Fruit fly (Drosophila melanogaster) whole organism, embryonic: ENCODE results near the gene CG31637.

Experiments
- Antp ChIP-seq: fragments of 200-800 bp; sonication (Bioruptor generic); optimal IDR thresholded peaks from 3 replicates; lab custom pipeline; 2016; ENCODE audit warnings: missing biosample characterization, missing genetic modification characterization
- CG10147 ChIP-seq: fragments of 200-800 bp; sonication (Bioruptor generic); optimal IDR thresholded peaks from 2 replicates; lab custom pipeline; 2019; ENCODE audit warnings: missing biosample characterization, mild to moderate bottlenecking, missing genetic modification characterization, moderate library complexity
- CG10431 ChIP-seq: fragments of 200-800 bp; sonication (Bioruptor generic); optimal IDR thresholded peaks from 3 replicates; lab custom pipeline; 2018; ENCODE audit warnings: missing biosample characterization, mild to moderate bottlenecking, missing genetic modification characterization
- CG1233 ChIP-seq: fragments of 200-800 bp; sonication (Bioruptor generic); optimal IDR thresholded peaks from 4 replicates; lab custom pipeline; 2018; ENCODE audit warnings: missing biosample characterization, mild to moderate bottlenecking, missing genetic modification characterization
- CG13624 ChIP-seq: fragments of 200-800 bp; sonication (Bioruptor generic); optimal IDR thresholded peaks from 2 replicates; lab custom pipeline; 2016; ENCODE audit warnings: missing biosample characterization, missing genetic modification characterization
- CG17328 ChIP-seq: fragments of 200-800 bp; sonication (Bioruptor generic); IDR thresholded peaks from 2 replicates; pipeline ENCODE4 v1.3.6; 2022; ENCODE audit warnings: missing biosample characterization, missing genetic modification characterization
- CG18011 ChIP-seq: fragments of 200-800 bp; sonication (Bioruptor generic); optimal IDR thresholded peaks from 2 replicates; lab custom pipeline; 2017; ENCODE audit warnings: missing biosample characterization, missing genetic modification characterization, mild to moderate bottlenecking, moderate library complexity, missing genotype
- CG1832 ChIP-seq: fragments of 200-800 bp; sonication (Bioruptor generic); optimal IDR thresholded peaks from 2 replicates; lab custom pipeline; 2017; ENCODE audit warnings: missing biosample characterization, mild to moderate bottlenecking, missing genetic modification characterization, inconsistent platforms
- CG18764 ChIP-seq: fragments of 200-800 bp; sonication (Bioruptor generic); optimal IDR thresholded peaks from 3 replicates; lab custom pipeline; 2016; ENCODE audit warnings: missing biosample characterization, missing genetic modification characterization
- CG3065 ChIP-seq: fragments of 200-800 bp; sonication (Bioruptor generic); optimal IDR thresholded peaks from 2 replicates; lab custom pipeline; 2016; ENCODE audit warnings: missing biosample characterization, missing genetic modification characterization
- CG32532 ChIP-seq: fragments of 200-800 bp; sonication (Bioruptor generic); IDR thresholded peaks from 2 replicates; pipeline ENCODE4 v1.3.6; 2022; ENCODE audit warnings: missing biosample characterization, missing genetic modification characterization
- CG32772 ChIP-seq: fragments of 200-800 bp; sonication (Bioruptor generic); IDR thresholded peaks from 2 replicates; pipeline ENCODE4 v1.3.6; 2022; ENCODE audit warnings: missing biosample characterization, missing genetic modification characterization
- CG3281 ChIP-seq: fragments of 200-800 bp; sonication (Bioruptor generic); optimal IDR thresholded peaks from 3 replicates; lab custom pipeline; 2017; ENCODE audit warnings: missing biosample characterization, mild to moderate bottlenecking, missing genetic modification characterization
- CG34422 ChIP-seq: fragments of 200-800 bp; sonication (Bioruptor generic); IDR thresholded peaks from 3 replicates; pipeline ENCODE4 v1.3.6; 2022; ENCODE audit warnings: missing biosample characterization, missing genetic modification characterization
- CG3726 ChIP-seq: fragments of 200-800 bp; sonication (Bioruptor generic); IDR thresholded peaks from 3 replicates; pipeline ENCODE4, ENCODE4 v1.3.6; 2022; ENCODE audit warnings: missing biosample characterization, missing genetic modification characterization
- CG4707 ChIP-seq: fragments of 200-800 bp; sonication (Bioruptor generic); optimal IDR thresholded peaks from 2 replicates; lab custom pipeline; 2018; ENCODE audit warnings: missing biosample characterization, mild to moderate bottlenecking, missing genetic modification characterization, moderate library complexity
- CG4820 ChIP-seq: fragments of 200-800 bp; sonication (Bioruptor generic); optimal IDR thresholded peaks from 3 replicates; lab custom pipeline; 2016; ENCODE audit warnings: missing biosample characterization, missing genetic modification characterization
- CG4854 ChIP-seq: fragments of 200-800 bp; sonication (Bioruptor generic); optimal IDR thresholded peaks from 2 replicates; lab custom pipeline; 2016; ENCODE audit warnings: missing biosample characterization, missing genetic modification characterization, inconsistent platforms
- CG6683 ChIP-seq: fragments of 200-800 bp; sonication (Bioruptor generic); optimal IDR thresholded peaks from 2 replicates; lab custom pipeline; 2017; ENCODE audit warnings: missing biosample characterization, mild to moderate bottlenecking, missing genetic modification characterization, missing genetic modification reagents
- CG7928 ChIP-seq: fragments of 200-800 bp; sonication (Bioruptor generic); optimal IDR thresholded peaks from 2 replicates; lab custom pipeline; 2017; ENCODE audit warnings: missing biosample characterization, mild to moderate bottlenecking, missing genetic modification characterization
- CG8089 ChIP-seq: fragments of 200-800 bp; sonication (Bioruptor generic); optimal IDR thresholded peaks from 3 replicates; lab custom pipeline; 2016; ENCODE audit warnings: missing biosample characterization, missing genetic modification characterization
- CG9727 ChIP-seq: fragments of 200-800 bp; sonication (Bioruptor generic); optimal IDR thresholded peaks from 3 replicates; lab custom pipeline; 2017; ENCODE audit warnings: missing biosample characterization, mild to moderate bottlenecking, missing genetic modification characterization
- CoRest ChIP-seq: fragments of 200-800 bp; sonication (Bioruptor generic); optimal IDR thresholded peaks from 3 replicates; lab custom pipeline; 2018; ENCODE audit warnings: missing biosample characterization, mild to moderate bottlenecking, missing genetic modification characterization, moderate library complexity
- D ChIP-seq, 2 experiments: fragments of 200-800 bp in 1 of 2; fragments of >200 bp in 1 of 2; sonication (Bioruptor generic) in 1 of 2; optimal IDR thresholded peaks; 2 replicates in 1 of 2; 3 replicates in 1 of 2; lab custom pipeline; 2017; ENCODE audit warnings: mild to moderate bottlenecking in 1 of 2, missing biosample characterization in 1 of 2, missing genetic modification characterization in 1 of 2, missing genetic modification reagents in 1 of 2
- Dip2 ChIP-seq: fragments of 200-800 bp; sonication (Bioruptor generic); IDR thresholded peaks from 2 replicates; pipeline ENCODE4 v1.3.6; 2022; ENCODE audit warnings: missing biosample characterization, missing genetic modification characterization
- HmgZ ChIP-seq: fragments of 200-800 bp; sonication (Bioruptor generic); optimal IDR thresholded peaks from 2 replicates; lab custom pipeline; 2018; ENCODE audit warnings: missing biosample characterization, mild to moderate bottlenecking, missing genetic modification characterization
- Hr78 ChIP-seq, 2 experiments: fragments of 200-800 bp in 1 of 2; fragments of >200 bp in 1 of 2; sonication (Bioruptor generic) in 1 of 2; optimal IDR thresholded peaks; 2 replicates each; lab custom pipeline; 2017 to 2019; ENCODE audit warnings: missing biosample characterization in 2 of 2, missing genetic modification characterization in 2 of 2, mild to moderate bottlenecking in 1 of 2, moderate library complexity in 1 of 2
- MESR4 ChIP-seq: fragments of 200-800 bp; sonication (Bioruptor generic); optimal IDR thresholded peaks from 2 replicates; lab custom pipeline; 2018; ENCODE audit warnings: missing biosample characterization, mild to moderate bottlenecking, missing genetic modification characterization, moderate library complexity
- MTF-1 ChIP-seq: fragments of 200-800 bp; sonication (Bioruptor generic); optimal IDR thresholded peaks from 2 replicates; lab custom pipeline; 2018; ENCODE audit warnings: missing biosample characterization, mild to moderate bottlenecking, missing genetic modification characterization, borderline replicate concordance
- Vsx1 ChIP-seq: fragments of 200-800 bp; sonication (Bioruptor generic); optimal IDR thresholded peaks from 2 replicates; lab custom pipeline; 2017; ENCODE audit warnings: missing biosample characterization, mild to moderate bottlenecking, missing genetic modification characterization, missing genetic modification reagents
- ab ChIP-seq: fragments of 200-800 bp; sonication (Bioruptor generic); optimal IDR thresholded peaks from 2 replicates; lab custom pipeline; 2016; ENCODE audit warnings: missing biosample characterization, missing genetic modification characterization
- abd-A ChIP-seq: fragments of 200-800 bp; sonication (Bioruptor generic); optimal IDR thresholded peaks from 3 replicates; lab custom pipeline; 2019; ENCODE audit warnings: missing biosample characterization, mild to moderate bottlenecking, missing genetic modification characterization, moderate library complexity
- chm ChIP-seq: fragments of 200-800 bp; sonication (Bioruptor generic); IDR thresholded peaks from 2 replicates; pipeline ENCODE4 v1.3.6; 2022; ENCODE audit warnings: missing biosample characterization, missing genetic modification characterization
- dimm ChIP-seq: fragments of 200-800 bp; sonication (Bioruptor generic); IDR thresholded peaks from 2 replicates; pipeline ENCODE4 v1.3.6; 2022; ENCODE audit warnings: missing biosample characterization, missing genetic modification characterization
- dmrt11E ChIP-seq: fragments of 200-800 bp; sonication (Bioruptor generic); optimal IDR thresholded peaks from 3 replicates; lab custom pipeline; 2018; ENCODE audit warnings: missing biosample characterization, mild to moderate bottlenecking, missing genetic modification characterization, moderate library complexity
- dmrt99B ChIP-seq: fragments of 200-800 bp; sonication (Bioruptor generic); optimal IDR thresholded peaks from 2 replicates; lab custom pipeline; 2018; ENCODE audit warnings: missing biosample characterization, mild to moderate bottlenecking, missing genetic modification characterization, moderate library complexity
- ewg ChIP-seq: fragments of 200-800 bp; sonication (Bioruptor generic); optimal IDR thresholded peaks from 3 replicates; lab custom pipeline; 2017; ENCODE audit warnings: mild to moderate bottlenecking, missing biosample characterization, missing genetic modification reagents, missing genetic modification characterization
- fd3F ChIP-seq: fragments of 200-800 bp; sonication (Bioruptor generic); optimal IDR thresholded peaks from 2 replicates; lab custom pipeline; 2018; ENCODE audit warnings: missing biosample characterization, mild to moderate bottlenecking, missing genetic modification characterization, moderate library complexity
- h ChIP-seq: fragments of >200 bp; optimal IDR thresholded peaks from 2 replicates; lab custom pipeline; 2017
- hth ChIP-seq: fragments of >200 bp; optimal IDR thresholded peaks from 2 replicates; lab custom pipeline; 2017; ENCODE audit warnings: inconsistent platforms
- oc ChIP-seq: fragments of 200-800 bp; sonication (Bioruptor generic); optimal IDR thresholded peaks from 2 replicates; lab custom pipeline; 2018; ENCODE audit warnings: missing biosample characterization, mild to moderate bottlenecking, missing genetic modification characterization, moderate library complexity
- odd ChIP-seq: fragments of 200-800 bp; sonication (Bioruptor generic); optimal IDR thresholded peaks from 2 replicates; lab custom pipeline; 2017; ENCODE audit warnings: missing biosample characterization, mild to moderate bottlenecking, missing genetic modification characterization
- org-1 ChIP-seq: fragments of 200-800 bp; sonication (Bioruptor generic); optimal IDR thresholded peaks from 2 replicates; lab custom pipeline; 2017; ENCODE audit warnings: missing biosample characterization, missing genetic modification characterization
- pho ChIP-seq: fragments of 200-800 bp; sonication (Bioruptor generic); optimal IDR thresholded peaks from 2 replicates; lab custom pipeline; 2016; ENCODE audit warnings: missing biosample characterization, missing genetic modification characterization
- sc ChIP-seq, 3 experiments: fragments of >200 bp in 2 of 3; fragments of 200-800 bp in 1 of 3; sonication (Bioruptor generic) in 1 of 3; optimal IDR thresholded peaks; 2 replicates in 2 of 3; 3 replicates in 1 of 3; lab custom pipeline; 2017; ENCODE audit warnings: mild to moderate bottlenecking in 1 of 3, missing biosample characterization in 1 of 3, missing genetic modification characterization in 1 of 3, missing genetic modification reagents in 1 of 3
- scrt ChIP-seq: fragments of 200-800 bp; sonication (Bioruptor generic); optimal IDR thresholded peaks from 2 replicates; lab custom pipeline; 2018; ENCODE audit warnings: missing biosample characterization, mild to moderate bottlenecking, missing genetic modification characterization, moderate library complexity
- toy ChIP-seq: fragments of 200-800 bp; sonication (Bioruptor generic); IDR thresholded peaks from 2 replicates; pipeline ENCODE4 v1.3.6; 2022; ENCODE audit warnings: missing biosample characterization, missing genetic modification characterization
- trh ChIP-seq: fragments of 200-800 bp; sonication (Bioruptor generic); optimal IDR thresholded peaks from 2 replicates; lab custom pipeline; 2016; ENCODE audit warnings: missing biosample characterization, missing genetic modification characterization
- tup ChIP-seq: fragments of 200-800 bp; sonication (Bioruptor generic); optimal IDR thresholded peaks from 2 replicates; lab custom pipeline; 2016; ENCODE audit warnings: missing biosample characterization, mild to moderate bottlenecking, missing genetic modification characterization, moderate library complexity
- usp ChIP-seq: fragments of >200 bp; optimal IDR thresholded peaks from 2 replicates; lab custom pipeline; 2017; ENCODE audit warnings: missing biosample characterization, missing genetic modification characterization
- yki ChIP-seq: fragments of >200 bp; optimal IDR thresholded peaks from 3 replicates; lab custom pipeline; 2018

Gene CG31637

DNA sequence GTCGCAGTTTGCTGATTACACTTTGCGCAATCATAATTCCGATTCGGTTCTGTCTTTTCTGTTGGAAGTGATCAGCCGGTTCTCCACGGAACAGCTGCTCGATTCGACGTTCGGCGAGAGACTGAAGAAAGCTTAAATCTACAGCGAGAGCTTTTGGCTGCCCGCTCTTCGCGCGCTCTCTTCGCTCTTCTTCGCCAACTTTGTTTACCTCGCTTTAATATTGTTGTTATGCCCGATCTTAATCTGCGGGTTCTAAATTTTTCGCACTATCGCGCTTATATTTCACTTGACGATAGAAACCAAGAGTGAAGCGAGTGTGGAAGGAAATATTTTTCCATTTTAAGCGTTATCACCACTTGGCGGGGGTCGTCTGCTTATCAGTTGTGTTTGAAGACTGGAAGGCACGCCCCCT lies 4.0 kb upstream of the CG31637 start, which contains the start of gene CG9547 (continued):
- TF ChIP-seq CG32532 (no peak), fd3F (GFP tag; lab: Kevin White, UChicago) (no peak), ewg (GFP tag; lab: Kevin White, UChicago) (no peak), CG32772 (GFP tag; lab: Robert Waterston, UW) (no peak), CG4707 (no peak), Dip2 (GFP tag; lab: Robert Waterston, UW) (no peak), CG3281 (GFP tag; lab: Kevin White, UChicago) (peak; percentile 27), ab (GFP tag; lab: Kevin White, UChicago) (no peak), CoRest (tag; lab: Kevin White, UChicago) (no peak), CG17328 (GFP tag; lab: Robert Waterston, UW) (no peak), CG1233 (GFP tag; lab: Kevin White, UChicago) (no peak), CG8089 (no peak), h (lab: Kevin White, UChicago) (no peak), CG18011 (GFP tag; lab: Kevin White, UChicago) (no peak), CG6683 (GFP tag; lab: Kevin White, UChicago) (no peak), yki (lab: Kevin White, UChicago) (no peak), MTF-1 (GFP tag; lab: Kevin White, UChicago) (peak; percentile 5), CG4854 (GFP tag; lab: Kevin White, UChicago) (no peak), sc (optimal IDR thresholded peaks at IDR 0.05; lab: Kevin White, UChicago) (no peak), sc (GFP tag; optimal IDR thresholded peaks at IDR 0.05; lab: Kevin White, UChicago) (no peak), dimm (GFP tag; lab: Robert Waterston, UW) (no peak), MESR4 (GFP tag; lab: Kevin White, UChicago) (no peak), Antp (GFP tag; lab: Kevin White, UChicago) (no peak), CG9727 (GFP tag; lab: Kevin White, UChicago) (no peak), toy (GFP tag; lab: Robert Waterston, UW) (no peak), CG10147 (GFP tag; lab: Kevin White, UChicago) (no peak), CG10431 (no peak), Hr78 (GFP tag; optimal IDR thresholded peaks at IDR 0.05; lab: Kevin White, UChicago) (peak in 1 of 2 experiments; percentile 60), HmgZ (tag; lab: Kevin White, UChicago) (peak; percentile 20), CG34422 (GFP tag; lab: Robert Waterston, UW) (0 out of 3 replicates have a peak, but pooled peaks have one; percentile 31), chm (GFP tag; lab: Robert Waterston, UW) (peak; percentile 26; the same call in 1 of the 2 replicates), dmrt99B (tag; lab: Kevin White, UChicago) (no peak), odd (GFP tag; lab: Kevin White, UChicago) (peak; percentile 25), oc (tag; lab: Kevin White, UChicago) (no peak), usp (GFP tag; lab: Kevin White, UChicago) (no peak), CG7928 (no peak), Vsx1 (no peak), D (optimal IDR thresholded peaks at IDR 0.05; lab: Kevin White, UChicago) (no peak), D (GFP tag; optimal IDR thresholded peaks at IDR 0.05; lab: Kevin White, UChicago) (no peak), CG4820 (no peak), CG18764 (no peak), trh (GFP tag; lab: Kevin White, UChicago) (no peak), abd-A (tag; lab: Kevin White, UChicago) (no peak), CG13624 (GFP tag; lab: Kevin White, UChicago) (peak; percentile 8), tup (GFP tag; lab: Kevin White, UChicago) (no peak), dmrt11E (tag; lab: Kevin White, UChicago) (no peak), CG3065 (GFP tag; lab: Kevin White, UChicago) (no peak), hth (lab: Kevin White, UChicago) (no peak), pho (GFP tag; lab: Kevin White, UChicago) (no peak), org-1 (GFP tag; lab: Kevin White, UChicago) (no peak), CG1832 (GFP tag; lab: Kevin White, UChicago) (no peak), scrt (GFP tag; lab: Kevin White, UChicago) (no peak), CG3726 (GFP tag; lab: Robert Waterston, UW) (no peak)
